Fruit fly (Drosophila melanogaster): ENCODE measurements around the gene CG31624.

CG31624 gene

DNA sequence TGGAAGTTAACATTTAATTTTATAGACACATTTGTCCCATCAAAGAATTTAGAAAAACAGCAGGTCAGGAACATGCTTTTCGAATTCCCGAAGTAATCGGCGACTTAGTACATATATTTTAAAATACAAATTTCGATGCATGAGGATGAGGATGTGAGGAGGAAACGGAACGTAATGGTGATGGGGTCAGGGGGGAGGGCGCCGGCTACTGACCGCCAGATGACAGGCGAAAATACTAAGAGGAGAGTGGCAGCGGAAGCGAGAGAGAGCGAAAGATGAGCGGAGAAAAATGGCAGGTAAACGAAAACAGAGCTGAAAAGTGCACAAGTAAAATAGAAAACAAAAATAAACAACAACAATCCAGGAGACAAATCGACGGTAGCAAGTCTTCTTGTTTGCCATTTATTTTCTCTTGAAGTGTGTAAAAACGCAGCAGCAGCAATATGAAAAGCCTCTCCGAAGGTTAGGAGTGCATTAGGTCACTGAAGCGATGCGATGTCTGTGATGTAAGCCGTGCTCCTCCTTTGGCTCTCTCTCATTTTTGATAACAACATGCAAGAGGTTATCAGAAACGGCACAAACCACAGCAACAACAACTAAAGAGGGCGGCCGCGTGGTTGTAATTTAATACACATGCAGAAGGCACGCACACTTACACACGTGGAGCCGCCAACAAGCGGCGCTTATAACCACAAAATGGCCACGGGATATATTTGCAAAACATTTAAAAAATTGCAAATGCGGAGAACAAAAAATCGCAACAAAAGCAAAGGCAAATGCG, 21.5 kb downstream of the CG31624 start:
- no peak for TF ChIP-seq CG8478 (optimal IDR thresholded peaks at IDR 0.05)
- no peak for TF ChIP-seq CTCF (optimal IDR thresholded peaks at IDR 0.05)

dm6 chr2L:21172922-21173321, 27.3 kb downstream of the CG31624 start, which contains the start of gene CG31627:
Gene CG31627, plus strand, starts transcription at chr2L:21173222.
- TF ChIP-seq CG8478 (optimal IDR thresholded peaks at IDR 0.05) (no peak), CTCF (optimal IDR thresholded peaks at IDR 0.05) (no peak)

dm6 chr2L:21169863-21170262, 30.3 kb downstream of the CG31624 start:
- TF ChIP-seq CTCF (optimal IDR thresholded peaks at IDR 0.05) (no peak), CG8478 (optimal IDR thresholded peaks at IDR 0.05) (no peak)

dm6 chr2L:21169160-21169624, 31.0 kb downstream of the CG31624 start:
- TF ChIP-seq CG8478 (optimal IDR thresholded peaks at IDR 0.05) (no peak), CTCF (optimal IDR thresholded peaks at IDR 0.05) (no peak)

DNA sequence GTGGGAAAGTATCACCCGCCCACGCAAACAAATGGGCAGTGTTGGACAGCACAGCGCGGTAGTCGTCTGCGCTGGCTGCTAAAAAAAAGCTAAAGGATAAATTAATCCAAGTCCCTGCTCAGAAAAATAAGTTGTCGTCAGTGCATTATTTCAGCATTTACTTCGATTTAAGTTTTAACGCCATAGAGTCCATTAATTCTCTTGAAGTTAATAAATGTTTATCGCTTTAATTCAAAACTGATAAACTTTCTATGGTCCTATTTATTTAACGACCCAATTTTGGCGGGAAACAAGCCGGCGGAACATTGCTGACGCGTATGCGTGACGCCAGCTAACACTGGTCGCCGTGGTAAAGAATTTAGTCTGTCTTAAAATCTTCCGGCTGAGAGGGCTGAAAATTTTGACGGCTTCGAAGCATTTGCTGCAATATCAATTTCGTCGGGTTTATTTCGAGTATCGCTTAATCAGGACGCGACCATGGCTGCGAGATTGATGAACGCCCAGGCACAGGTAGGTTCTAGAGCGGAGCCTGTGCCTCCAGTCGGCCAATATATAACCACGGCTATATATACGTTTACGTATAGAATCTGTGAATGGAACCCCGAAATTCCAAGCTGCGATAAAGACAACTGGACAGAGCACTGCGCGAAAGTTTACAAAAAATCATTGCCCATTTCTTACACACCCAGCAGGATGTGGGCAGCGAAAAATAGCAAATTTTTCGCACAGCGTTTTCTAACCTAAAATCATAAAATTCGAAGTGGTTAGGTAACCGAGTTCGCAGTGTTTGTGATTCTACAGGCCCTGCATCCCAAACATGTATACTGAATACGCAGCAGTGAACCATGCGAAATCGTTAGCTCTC, 31.6 kb downstream of the CG31624 start, which contains the start of the genes mAcon1, CG43345 and CG43346:
TSS of gene mAcon1 (plus strand) at position 276 of the 865 bp plus-strand sequence.
TSS of gene CG43345 (minus strand) at position 287 of the 865 bp plus-strand sequence.
TSS of gene CG43346 (minus strand) at position 287 of the 865 bp plus-strand sequence.
- TF ChIP-seq CTCF (optimal IDR thresholded peaks at IDR 0.05): no peak
- no peak for TF ChIP-seq CG8478 (optimal IDR thresholded peaks at IDR 0.05)

dm6 chr2L:21166422-21166821, 33.8 kb downstream of the CG31624 start:
- TF ChIP-seq CG8478 (optimal IDR thresholded peaks at IDR 0.05) (no peak), CTCF (optimal IDR thresholded peaks at IDR 0.05) (no peak)

DNA sequence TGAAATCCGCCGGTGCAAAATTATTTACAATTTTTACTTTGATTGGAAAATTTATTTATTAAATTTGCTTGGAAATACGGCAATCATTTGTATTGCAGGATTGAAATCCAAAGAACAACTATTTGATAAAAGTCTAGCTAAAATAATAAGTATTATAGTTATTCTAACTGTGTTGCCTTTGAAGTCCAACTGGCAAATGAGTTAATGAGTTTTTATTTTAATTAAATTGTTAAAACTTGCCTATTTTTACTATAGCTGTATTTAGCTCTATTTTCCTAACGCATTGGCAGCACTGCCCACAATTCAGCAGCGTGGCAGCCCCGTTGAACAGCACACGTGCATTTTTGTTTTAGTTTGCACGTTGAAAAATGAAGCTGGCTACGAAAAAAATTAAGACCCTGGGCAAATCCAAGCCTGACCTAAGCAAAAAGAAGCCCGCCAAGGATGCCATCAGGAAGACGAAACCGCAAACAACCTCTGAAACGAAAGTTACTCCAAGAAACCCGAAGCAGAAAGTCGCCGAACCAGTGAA, 36.8 kb downstream of the CG31624 start, which contains the start of gene Noc2:
TSS of gene Noc2 (plus strand) at position 331 of the 532 bp plus-strand sequence.
- TF ChIP-seq CTCF (optimal IDR thresholded peaks at IDR 0.05) (no peak), CG8478 (optimal IDR thresholded peaks at IDR 0.05) (no peak)

DNA sequence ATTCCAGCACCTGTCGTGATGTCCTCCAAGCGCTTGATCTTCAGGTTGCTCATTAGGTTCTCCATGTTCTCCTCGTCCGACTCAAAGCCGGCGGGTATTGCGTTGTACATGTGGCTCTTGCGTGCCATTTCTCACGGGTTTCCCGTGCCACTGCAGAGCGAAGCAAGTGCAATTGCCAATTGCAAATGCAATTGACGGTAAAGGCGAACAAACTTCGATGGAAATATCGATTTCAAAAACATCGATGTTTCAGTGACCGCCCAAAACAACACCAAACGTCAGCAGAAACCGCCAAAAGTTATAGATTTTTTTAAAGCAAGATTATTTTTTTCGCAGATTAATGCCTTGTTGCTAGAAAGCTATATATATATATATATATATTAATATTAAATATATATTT, 37.3 kb downstream of the CG31624 start, which contains the start of gene Nbr:
TSS of gene Nbr (minus strand) at position 209 of the 400 bp plus-strand sequence.
- TF ChIP-seq CG8478 (optimal IDR thresholded peaks at IDR 0.05): no peak
- no peak for TF ChIP-seq CTCF (optimal IDR thresholded peaks at IDR 0.05)

- TF ChIP-seq CTCF (optimal IDR thresholded peaks at IDR 0.05): no peak
- no peak for TF ChIP-seq CG8478 (optimal IDR thresholded peaks at IDR 0.05)
Observed at dm6 chr2L:21158554-21158953, 41.6 kb downstream of the CG31624 start, which contains the start of the genes Coq3 and Pld3. Gene Coq3, minus strand, starts transcription at chr2L:21158611. Gene Pld3, plus strand, starts transcription at chr2L:21158847.

- TF ChIP-seq CG8478 (optimal IDR thresholded peaks at IDR 0.05) (no peak), CTCF (optimal IDR thresholded peaks at IDR 0.05) (no peak)
Observed at dm6 chr2L:21156156-21157040, 43.8 kb downstream of the CG31624 start, which contains the start of the genes Mpp6 and E2f2. Gene Mpp6, plus strand, starts transcription at chr2L:21156288. Gene E2f2, minus strand, starts transcription at chr2L:21156749.

dm6 chr2L:21153844-21154243, 46.3 kb downstream of the CG31624 start:
- TF ChIP-seq CG8478 (optimal IDR thresholded peaks at IDR 0.05) (no peak), CTCF (optimal IDR thresholded peaks at IDR 0.05) (no peak)

dm6 chr2L:21149053-21149452, 51.1 kb downstream of the CG31624 start:
- TF ChIP-seq CG8478 (optimal IDR thresholded peaks at IDR 0.05) (no peak), CTCF (optimal IDR thresholded peaks at IDR 0.05) (no peak)

All from S2 (cell line).